Worm (Caenorhabditis elegans) whole organism, early embryonic: ENCODE data around the gene C06B3.1.

Experiments
- B0310.2 ChIP-seq: sonication (generic microtip); optimal IDR thresholded peaks from 2 replicates; lab custom pipeline; 2016; ENCODE audit warnings: mild to moderate bottlenecking, missing genetic modification characterization, missing compliant biosample characterization
- F13C5.2 ChIP-seq: sonication (generic microtip); optimal IDR thresholded peaks from 2 replicates; lab custom pipeline; 2017; ENCODE audit warnings: mild to moderate bottlenecking, missing genetic modification characterization, inconsistent platforms, missing compliant biosample characterization
- aly-1 ChIP-seq: sonication (generic microtip); optimal IDR thresholded peaks from 2 replicates; lab custom pipeline; 2016; ENCODE audit warnings: missing genetic modification characterization, missing compliant biosample characterization
- ama-1 ChIP-seq: fragments of 150-350 bp; optimal IDR thresholded peaks from 2 replicates; lab custom pipeline; 2014
- ceh-13 ChIP-seq: fragments of 200-800 bp; sonication (Bioruptor generic); optimal IDR thresholded peaks from 2 replicates; lab custom pipeline; 2018; ENCODE audit warnings: mild to moderate bottlenecking, missing genetic modification characterization, missing compliant biosample characterization
- ceh-36 ChIP-seq: sonication (generic microtip); optimal IDR thresholded peaks from 2 replicates; lab custom pipeline; 2016; ENCODE audit warnings: missing genetic modification characterization, inconsistent platforms, missing compliant biosample characterization
- ets-7 ChIP-seq: sonication (generic microtip); optimal IDR thresholded peaks from 2 replicates; lab custom pipeline; 2016; ENCODE audit warnings: missing genotype, missing genetic modification characterization, missing compliant biosample characterization
- flt-1 ChIP-seq: fragments of 200-800 bp; sonication (Bioruptor generic); IDR thresholded peaks from 2 replicates; pipeline ENCODE4 v1.3.6; 2022; ENCODE audit warnings: missing genetic modification characterization, missing compliant biosample characterization
- hmbx-1 ChIP-seq: sonication (generic microtip); optimal IDR thresholded peaks from 2 replicates; lab custom pipeline; 2016; ENCODE audit warnings: mild to moderate bottlenecking, missing genetic modification characterization, missing compliant biosample characterization
- hmg-4 ChIP-seq: fragments of 200-800 bp; sonication (Bioruptor generic); optimal IDR thresholded peaks from 2 replicates; lab custom pipeline; 2018; ENCODE audit warnings: mild to moderate bottlenecking, missing genetic modification characterization, missing compliant biosample characterization
- hnd-1 ChIP-seq: sonication (generic microtip); optimal IDR thresholded peaks from 2 replicates; lab custom pipeline; 2016; ENCODE audit warnings: missing genetic modification characterization, missing compliant biosample characterization
- pes-1 ChIP-seq: fragments of 200-800 bp; sonication (Bioruptor generic); IDR thresholded peaks from 2 replicates; pipeline ENCODE4 v1.3.6; 2022; ENCODE audit warnings: missing genetic modification reagents, missing genetic modification characterization, missing compliant biosample characterization
- scrt-1 ChIP-seq: fragments of 200-800 bp; sonication (Bioruptor generic); IDR thresholded peaks from 2 replicates; pipeline ENCODE4 v1.3.6; 2022; ENCODE audit warnings: missing genetic modification characterization, missing compliant biosample characterization
- sea-1 ChIP-seq: fragments of 200-800 bp; sonication (Bioruptor generic); conservative IDR thresholded peaks from 2 replicates; pipeline ENCODE4 v1.3.6; 2022; ENCODE audit warnings: missing genetic modification characterization, missing compliant biosample characterization
- tbx-11 ChIP-seq: fragments of 200-800 bp; sonication (Bioruptor generic); IDR thresholded peaks from 2 replicates; pipeline ENCODE4 v1.3.6; 2022; ENCODE audit warnings: missing genetic modification characterization, missing compliant biosample characterization
- tbx-37 ChIP-seq: fragments of 200-800 bp; sonication (Bioruptor generic); conservative IDR thresholded peaks from 2 replicates; pipeline ENCODE4 v1.3.6; 2022; ENCODE audit warnings: missing genetic modification reagents, missing genetic modification characterization, missing compliant biosample characterization
- tra-4 ChIP-seq: sonication (generic microtip); optimal IDR thresholded peaks from 2 replicates; lab custom pipeline; 2017; ENCODE audit warnings: missing genetic modification characterization, missing compliant biosample characterization

Gene C06B3.1

DNA sequence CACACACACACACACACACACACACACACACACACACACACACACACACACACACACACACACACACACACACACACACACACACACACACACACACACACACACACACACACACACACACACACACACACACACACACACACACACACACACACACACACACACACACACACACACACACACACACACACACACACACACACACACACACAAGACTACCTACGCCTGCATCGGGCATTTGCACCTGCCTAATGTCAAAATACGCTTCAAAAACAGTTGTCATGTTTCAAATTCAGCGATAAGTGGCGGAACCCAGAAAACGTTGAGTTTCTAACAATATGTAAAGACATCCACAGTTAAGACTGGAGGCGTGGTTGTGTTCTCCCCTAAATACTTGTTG lies 33.7 kb upstream of the C06B3.1 start:
- peak; percentile 30 for TF ChIP-seq hmbx-1 (tag; lab: Kevin White, UChicago)
- peak; percentile 10 for TF ChIP-seq B0310.2 (tag; lab: Kevin White, UChicago)

DNA sequence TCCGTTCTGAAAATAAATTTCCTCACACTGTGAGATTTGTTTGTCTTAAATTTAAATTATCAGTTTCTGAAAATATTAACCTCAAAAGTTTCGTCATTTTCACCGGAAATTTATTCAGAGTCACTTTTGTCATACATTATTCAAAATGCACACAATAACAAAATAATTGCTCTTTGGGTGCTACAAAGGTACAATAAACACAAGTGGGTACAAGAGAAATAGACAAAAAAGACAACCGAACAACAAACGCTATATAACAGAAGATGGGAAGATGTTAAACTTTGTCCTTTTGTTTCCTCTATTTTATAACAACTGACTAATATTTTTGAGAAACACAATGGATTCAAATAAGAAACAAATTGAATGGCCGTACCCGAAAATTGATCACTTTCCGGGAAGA lies 33.0 kb upstream of the C06B3.1 start:
- TF ChIP-seq ceh-36 (tag; lab: Kevin White, UChicago): no peak
- TF ChIP-seq ets-7 (tag; lab: Kevin White, UChicago): no peak
- no peak for TF ChIP-seq hnd-1 (tag; lab: Kevin White, UChicago)
- TF ChIP-seq ama-1 (lab: Kevin White, UChicago): no peak
- no peak for TF ChIP-seq pes-1 (GFP tag; lab: Robert Waterston, UW)
- no peak for TF ChIP-seq hmg-4 (GFP tag; lab: Kevin White, UChicago)
- TF ChIP-seq hmbx-1 (tag; lab: Kevin White, UChicago): no peak
- TF ChIP-seq tbx-37 (GFP tag; lab: Robert Waterston, UW): no peak
- no peak for TF ChIP-seq flt-1 (GFP tag; lab: Robert Waterston, UW)
- no peak for TF ChIP-seq B0310.2 (tag; lab: Kevin White, UChicago)
- no peak for TF ChIP-seq ceh-13
- TF ChIP-seq scrt-1 (GFP tag; lab: Robert Waterston, UW): no peak
- no peak for TF ChIP-seq tra-4 (tag; lab: Kevin White, UChicago)
- TF ChIP-seq F13C5.2 (tag; lab: Kevin White, UChicago): no peak
- TF ChIP-seq tbx-11 (GFP tag; lab: Robert Waterston, UW): no peak
- TF ChIP-seq sea-1 (GFP tag; lab: Robert Waterston, UW): no peak
- no peak for TF ChIP-seq aly-1 (tag; lab: Kevin White, UChicago)

DNA sequence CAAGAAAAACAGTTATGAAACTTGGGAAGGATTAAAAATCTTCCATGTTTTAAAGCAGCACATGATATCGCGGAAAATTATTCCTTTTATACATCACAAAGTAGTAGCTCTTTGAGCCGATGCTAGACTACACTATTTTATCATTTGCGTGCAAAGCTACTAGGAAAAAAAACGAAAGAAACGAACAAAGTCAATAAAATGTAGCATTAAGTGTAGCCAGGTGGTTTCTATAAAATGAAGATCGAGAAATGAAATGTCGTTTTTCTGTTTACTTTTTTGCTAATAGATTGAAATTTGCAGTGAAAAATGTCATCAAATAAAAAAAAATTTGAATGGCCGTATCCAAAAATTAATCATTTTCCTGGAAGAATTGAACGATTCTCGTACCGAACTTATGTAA lies 29.7 kb upstream of the C06B3.1 start, which contains the start of gene cpt-5:
Gene cpt-5, plus strand, starts transcription at position 301 of the 400 bp plus-strand sequence.
- TF ChIP-seq tbx-37 (GFP tag; lab: Robert Waterston, UW) (no peak), flt-1 (GFP tag; lab: Robert Waterston, UW) (no peak), sea-1 (GFP tag; lab: Robert Waterston, UW) (no peak), B0310.2 (tag; lab: Kevin White, UChicago) (no peak), hmg-4 (GFP tag; lab: Kevin White, UChicago) (no peak), ama-1 (lab: Kevin White, UChicago) (no peak), pes-1 (GFP tag; lab: Robert Waterston, UW) (no peak), ets-7 (tag; lab: Kevin White, UChicago) (no peak), F13C5.2 (tag; lab: Kevin White, UChicago) (no peak), tbx-11 (GFP tag; lab: Robert Waterston, UW) (no peak), aly-1 (tag; lab: Kevin White, UChicago) (no peak), hnd-1 (tag; lab: Kevin White, UChicago) (no peak), hmbx-1 (tag; lab: Kevin White, UChicago) (no peak), ceh-36 (tag; lab: Kevin White, UChicago) (no peak), tra-4 (tag; lab: Kevin White, UChicago) (no peak), ceh-13 (no peak)

DNA sequence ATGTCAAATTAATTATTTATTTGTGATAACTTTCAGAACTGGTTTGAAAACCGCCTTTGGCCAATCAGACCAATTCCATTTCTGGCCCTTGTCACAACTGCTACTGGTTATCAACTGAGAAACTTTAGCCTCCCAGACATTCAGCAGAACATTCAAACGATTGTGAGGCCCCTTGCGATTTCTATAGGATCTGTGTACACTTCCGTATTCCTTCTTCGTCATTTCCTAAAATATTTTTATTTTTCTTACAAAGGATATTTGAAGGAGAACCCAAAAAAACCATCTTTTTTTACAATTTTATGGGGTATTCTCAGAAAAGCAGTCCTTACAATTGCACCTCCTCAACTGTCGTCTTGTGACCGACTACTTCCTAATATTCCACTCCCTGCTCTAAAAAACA lies 29.3 kb upstream of the C06B3.1 start:
- TF ChIP-seq ets-7 (tag; lab: Kevin White, UChicago) (no peak), aly-1 (tag; lab: Kevin White, UChicago) (no peak), hmbx-1 (tag; lab: Kevin White, UChicago) (no peak), ama-1 (lab: Kevin White, UChicago) (no peak), pes-1 (GFP tag; lab: Robert Waterston, UW) (no peak), ceh-36 (tag; lab: Kevin White, UChicago) (no peak), F13C5.2 (tag; lab: Kevin White, UChicago) (no peak), hnd-1 (tag; lab: Kevin White, UChicago) (no peak)

DNA sequence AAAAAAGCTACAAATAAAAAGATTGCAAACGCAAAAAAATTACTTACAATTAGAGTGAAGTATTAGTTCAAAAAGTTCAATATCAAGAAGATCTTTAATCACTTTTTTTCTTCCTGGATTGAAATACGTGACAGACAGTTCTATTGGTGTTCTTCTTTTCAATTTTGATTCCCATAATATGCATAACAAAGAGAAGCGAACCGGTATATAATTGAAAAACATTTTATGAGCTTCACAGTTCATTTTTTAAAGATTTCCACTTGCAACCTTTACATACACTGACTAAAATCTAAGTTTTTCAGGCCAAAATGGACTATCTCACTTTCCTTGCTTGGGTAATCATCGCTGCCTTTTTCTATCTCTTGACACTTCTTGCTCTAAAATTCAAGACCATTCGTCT lies 26.1 kb upstream of the C06B3.1 start, which contains the start of gene T22G5.1:
Gene T22G5.1, plus strand, starts transcription at position 301 of the 400 bp plus-strand sequence.
- TF ChIP-seq B0310.2 (tag; lab: Kevin White, UChicago) (no peak), ceh-36 (tag; lab: Kevin White, UChicago) (no peak), ama-1 (lab: Kevin White, UChicago) (no peak), tbx-11 (GFP tag; lab: Robert Waterston, UW) (no peak), hmg-4 (GFP tag; lab: Kevin White, UChicago) (no peak)

DNA sequence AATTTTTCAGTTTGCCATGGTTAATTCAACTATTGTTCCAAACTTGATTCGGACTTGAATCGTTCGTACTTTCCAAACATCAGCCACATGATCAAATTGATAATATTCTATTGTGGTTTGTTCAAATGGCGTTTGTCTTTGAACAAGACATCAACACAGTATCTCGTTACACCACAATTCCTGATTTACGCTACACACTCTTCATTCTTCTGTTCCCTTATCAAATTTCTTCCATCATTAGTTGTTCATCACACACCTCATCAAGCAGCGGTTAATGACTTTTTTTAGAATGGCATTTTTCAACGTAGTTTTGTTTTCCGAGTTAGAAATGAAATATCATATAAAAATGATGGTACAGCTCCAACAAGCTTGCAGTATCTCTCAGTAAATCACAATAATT lies 24.4 kb upstream of the C06B3.1 start:
- TF ChIP-seq ets-7 (tag; lab: Kevin White, UChicago) (no peak), ama-1 (lab: Kevin White, UChicago) (no peak), B0310.2 (tag; lab: Kevin White, UChicago) (no peak), ceh-13 (no peak), sea-1 (GFP tag; lab: Robert Waterston, UW) (no peak), aly-1 (tag; lab: Kevin White, UChicago) (no peak), pes-1 (GFP tag; lab: Robert Waterston, UW) (no peak), tbx-11 (GFP tag; lab: Robert Waterston, UW) (no peak)

DNA sequence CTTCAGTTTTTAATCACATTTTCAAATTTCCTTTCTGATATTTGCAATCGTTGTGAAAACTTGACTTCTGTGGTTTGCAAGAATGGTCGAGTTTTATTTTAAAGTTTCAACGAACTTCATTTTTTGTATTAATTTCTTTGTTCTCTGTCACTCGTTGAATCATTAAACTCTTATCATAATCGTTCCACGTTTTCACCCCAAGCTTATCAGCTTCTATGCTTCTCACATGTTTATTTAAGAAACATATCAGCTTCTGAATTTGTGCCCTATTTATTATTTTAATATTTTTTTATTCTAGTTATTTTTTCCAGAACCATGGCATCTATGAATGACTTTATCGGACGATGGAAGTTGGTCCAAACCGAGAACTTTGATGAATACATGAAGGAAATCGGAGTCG lies 23.4 kb upstream of the C06B3.1 start, which contains the start of gene lbp-7:
Gene lbp-7, plus strand, starts transcription at position 312 of the 400 bp plus-strand sequence.
- TF ChIP-seq tbx-11 (GFP tag; lab: Robert Waterston, UW): no peak
- TF ChIP-seq tbx-37 (GFP tag; lab: Robert Waterston, UW): no peak
- TF ChIP-seq B0310.2 (tag; lab: Kevin White, UChicago): no peak
- TF ChIP-seq hnd-1 (tag; lab: Kevin White, UChicago): no peak
- no peak for TF ChIP-seq pes-1 (GFP tag; lab: Robert Waterston, UW)
- no peak for TF ChIP-seq ets-7 (tag; lab: Kevin White, UChicago)
- no peak for TF ChIP-seq ama-1 (lab: Kevin White, UChicago)
- no peak for TF ChIP-seq F13C5.2 (tag; lab: Kevin White, UChicago)
- no peak for TF ChIP-seq scrt-1 (GFP tag; lab: Robert Waterston, UW)
- no peak for TF ChIP-seq aly-1 (tag; lab: Kevin White, UChicago)
- no peak for TF ChIP-seq hmbx-1 (tag; lab: Kevin White, UChicago)
- no peak for TF ChIP-seq ceh-13
